Worm (Caenorhabditis elegans) whole organism, early embryonic: Measurements from ENCODE around the gene orc-5.

ENCODE experiments used
- F13C5.2 ChIP-seq: sonication (generic microtip); optimal IDR thresholded peaks from 2 replicates; lab custom pipeline; 2017; ENCODE audit warnings: mild to moderate bottlenecking, missing genetic modification characterization, inconsistent platforms, missing compliant biosample characterization
- ama-1 ChIP-seq: fragments of 150-350 bp; optimal IDR thresholded peaks from 2 replicates; lab custom pipeline; 2014
- ceh-13 ChIP-seq: fragments of 200-800 bp; sonication (Bioruptor generic); optimal IDR thresholded peaks from 2 replicates; lab custom pipeline; 2018; ENCODE audit warnings: mild to moderate bottlenecking, missing genetic modification characterization, missing compliant biosample characterization
- ets-7 ChIP-seq: sonication (generic microtip); optimal IDR thresholded peaks from 2 replicates; lab custom pipeline; 2016; ENCODE audit warnings: missing genotype, missing genetic modification characterization, missing compliant biosample characterization
- flt-1 ChIP-seq: fragments of 200-800 bp; sonication (Bioruptor generic); IDR thresholded peaks from 2 replicates; pipeline ENCODE4 v1.3.6; 2022; ENCODE audit warnings: missing genetic modification characterization, missing compliant biosample characterization
- hnd-1 ChIP-seq: sonication (generic microtip); optimal IDR thresholded peaks from 2 replicates; lab custom pipeline; 2016; ENCODE audit warnings: missing genetic modification characterization, missing compliant biosample characterization
- pes-1 ChIP-seq: fragments of 200-800 bp; sonication (Bioruptor generic); IDR thresholded peaks from 2 replicates; pipeline ENCODE4 v1.3.6; 2022; ENCODE audit warnings: missing genetic modification reagents, missing genetic modification characterization, missing compliant biosample characterization
- sea-1 ChIP-seq: fragments of 200-800 bp; sonication (Bioruptor generic); conservative IDR thresholded peaks from 2 replicates; pipeline ENCODE4 v1.3.6; 2022; ENCODE audit warnings: missing genetic modification characterization, missing compliant biosample characterization
- tbx-37 ChIP-seq: fragments of 200-800 bp; sonication (Bioruptor generic); conservative IDR thresholded peaks from 2 replicates; pipeline ENCODE4 v1.3.6; 2022; ENCODE audit warnings: missing genetic modification reagents, missing genetic modification characterization, missing compliant biosample characterization

- no peak for TF ChIP-seq ceh-13
- no peak for TF ChIP-seq tbx-37 (GFP tag; lab: Robert Waterston, UW)
- TF ChIP-seq ama-1 (lab: Kevin White, UChicago) = no peak
- no peak for TF ChIP-seq hnd-1 (tag; lab: Kevin White, UChicago)
- TF ChIP-seq sea-1 = no peak
- no peak for TF ChIP-seq pes-1
- no peak for TF ChIP-seq flt-1 (GFP tag; lab: Robert Waterston, UW)
- TF ChIP-seq ets-7 (tag; lab: Kevin White, UChicago) = no peak
- TF ChIP-seq F13C5.2 (tag; lab: Kevin White, UChicago) = no peak
These were observed 49.7 kb upstream of the orc-5 start for ce11 chrIV:10784085-10784484.
